Worm (Caenorhabditis elegans) whole organism, midembryonic: ENCODE results near the gene F59A7.2.

ENCODE experiments used
- cog-1 ChIP-seq: sonication (generic microtip); optimal IDR thresholded peaks from 2 replicates; lab custom pipeline; 2016; ENCODE audit warnings: missing genetic modification characterization, missing compliant biosample characterization
- flt-1 ChIP-seq: fragments of 200-800 bp; sonication (Bioruptor generic); IDR thresholded peaks from 2 replicates; pipeline ENCODE4 v1.3.6; 2022; ENCODE audit warnings: missing genetic modification characterization, missing compliant biosample characterization
- klf-2 ChIP-seq: fragments of 200-800 bp; sonication (Bioruptor generic); conservative IDR thresholded peaks from 2 replicates; pipeline ENCODE4 v1.3.6; 2022; ENCODE audit warnings: missing genetic modification reagents, missing genetic modification characterization, missing compliant biosample characterization
- med-1 ChIP-seq: sonication (generic microtip); optimal IDR thresholded peaks from 2 replicates; lab custom pipeline; 2017; ENCODE audit warnings: missing genetic modification characterization, mild to moderate bottlenecking, missing compliant biosample characterization, antibody characterized with exemption, missing genetic modification reagents; ENCODE audit not compliant: insufficient read depth
- ref-1 ChIP-seq: fragments of 200-800 bp; sonication (Bioruptor generic); conservative IDR thresholded peaks from 2 replicates; pipeline ENCODE4 v1.3.6; 2022; ENCODE audit warnings: missing genetic modification reagents, missing genetic modification characterization, missing compliant biosample characterization
- ztf-23 ChIP-seq: fragments of 200-800 bp; sonication (Bioruptor generic); IDR thresholded peaks from 2 replicates; pipeline ENCODE4 v1.3.6; 2022; ENCODE audit warnings: missing genetic modification reagents, missing genetic modification characterization, missing compliant biosample characterization
- ztf-29 ChIP-seq: fragments of 200-800 bp; sonication (Bioruptor generic); IDR thresholded peaks from 2 replicates; pipeline ENCODE4 v1.3.6; 2022; ENCODE audit warnings: missing genetic modification reagents, missing genetic modification characterization, missing compliant biosample characterization

DNA sequence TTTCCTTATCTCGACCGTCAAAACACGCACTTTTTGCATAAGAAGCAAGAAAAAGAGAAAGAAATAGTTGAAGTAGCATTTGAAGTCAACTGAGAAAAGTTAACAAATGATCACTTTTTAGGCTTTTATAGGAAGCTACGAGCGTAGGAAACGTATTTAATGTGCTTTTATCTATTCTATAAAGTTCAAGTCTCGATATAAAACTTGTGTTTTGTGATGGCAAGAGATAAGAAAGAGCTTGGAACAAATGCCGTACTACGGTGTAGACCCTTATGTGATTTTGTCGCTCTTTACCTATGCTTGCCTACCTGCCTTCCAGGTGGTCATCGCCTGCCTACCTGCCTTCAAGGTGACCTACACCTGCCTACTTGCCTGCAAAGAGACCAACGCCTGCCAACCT lies 12.1 kb downstream of the F59A7.2 start, which contains the start of gene clec-206:
- TF ChIP-seq ztf-23 (GFP tag; lab: Robert Waterston, UW) (no peak), flt-1 (GFP tag; lab: Robert Waterston, UW) (no peak), ref-1 (GFP tag; lab: Robert Waterston, UW) (no peak), klf-2 (GFP tag; lab: Robert Waterston, UW) (no peak), ztf-29 (GFP tag; lab: Robert Waterston, UW) (no peak), cog-1 (tag; lab: Kevin White, UChicago) (no peak), med-1 (no peak)
